Fruit fly (Drosophila melanogaster): ENCODE results near the gene Aladin.

dm6 chrX:9255021-9255420 lies 18.2 kb upstream of the Aladin start:
- TF ChIP-seq bab2 (GFP tag; optimal IDR thresholded peaks at IDR 0.05) (no peak), Xrp1 (GFP tag; IDR thresholded peaks at IDR 0.05) (no peak), Opbp (GFP tag; IDR thresholded peaks at IDR 0.05; ENCODE audit: partially characterized antibody) (no peak), stwl (tag; optimal IDR thresholded peaks at IDR 0.05) (no peak), p53 (GFP tag; optimal IDR thresholded peaks at IDR 0.05) (no peak), maf-S (GFP tag; optimal IDR thresholded peaks at IDR 0.05) (no peak), trh (GFP tag; optimal IDR thresholded peaks at IDR 0.05) (no peak), CG14050 (GFP tag; IDR thresholded peaks at IDR 0.05) (no peak), CG14667 (GFP tag; IDR thresholded peaks at IDR 0.05) (no peak), CG8478 (optimal IDR thresholded peaks at IDR 0.05) (no peak), vvl (GFP tag; IDR thresholded peaks at IDR 0.05) (no peak), sisA (GFP tag; IDR thresholded peaks at IDR 0.05) (no peak), D19A (tag; optimal IDR thresholded peaks at IDR 0.05) (no peak)
